Worm (Caenorhabditis elegans): ENCODE measurements around the gene T19D12.6.
"Not testable (repeated sequence)": the region's sequence is repeated elsewhere in the genome, so short reads cannot be mapped to it uniquely, and the experiment has no call there.

The T19D12.6 gene

DNA sequence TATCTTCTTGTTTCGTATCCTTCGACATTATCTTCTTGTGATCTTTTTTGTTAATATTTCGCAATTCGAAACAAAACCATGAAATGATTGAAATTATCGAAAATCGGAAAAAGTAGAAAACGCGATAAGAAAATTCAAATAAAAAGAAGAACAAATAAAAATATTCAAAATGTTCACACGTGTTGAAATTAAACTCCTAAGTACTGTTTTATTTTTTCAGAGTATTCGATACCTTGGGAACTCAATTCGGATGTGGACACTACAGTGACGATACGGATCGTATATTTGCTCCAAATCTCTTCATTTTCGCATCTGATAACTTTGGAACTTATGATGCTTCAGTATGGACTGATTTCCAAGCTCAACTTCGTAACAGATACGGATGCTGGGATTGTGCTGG is 6.8 kb downstream of the T19D12.6 start, which contains the start of gene T19D12.5:
T19D12.5 (minus strand) TSS at position 101 of the 400 bp plus-strand sequence.
- TF ChIP-seq aly-2 (tag; optimal IDR thresholded peaks at IDR 0.05) = no peak
- TF ChIP-seq sma-9 (GFP tag; optimal IDR thresholded peaks at IDR 0.05) = no peak
- TF ChIP-seq sma-9 (tag; optimal IDR thresholded peaks at IDR 0.05) = no peak
- no peak for TF ChIP-seq R02D3.7 (tag; optimal IDR thresholded peaks at IDR 0.05)
- no peak for TF ChIP-seq F13H6.1 (tag; optimal IDR thresholded peaks at IDR 0.05)
- TF ChIP-seq lin-13 (GFP tag; optimal IDR thresholded peaks at IDR 0.05) = no peak
- no peak for TF ChIP-seq elt-1 (tag; optimal IDR thresholded peaks at IDR 0.05)
- no peak for TF ChIP-seq ztf-4 (tag; optimal IDR thresholded peaks at IDR 0.05)
- no peak for TF ChIP-seq blmp-1 (tag; optimal IDR thresholded peaks at IDR 0.05; ENCODE audit: insufficient read depth)
- TF ChIP-seq nhr-25 (tag; optimal IDR thresholded peaks at IDR 0.05) = no peak

DNA sequence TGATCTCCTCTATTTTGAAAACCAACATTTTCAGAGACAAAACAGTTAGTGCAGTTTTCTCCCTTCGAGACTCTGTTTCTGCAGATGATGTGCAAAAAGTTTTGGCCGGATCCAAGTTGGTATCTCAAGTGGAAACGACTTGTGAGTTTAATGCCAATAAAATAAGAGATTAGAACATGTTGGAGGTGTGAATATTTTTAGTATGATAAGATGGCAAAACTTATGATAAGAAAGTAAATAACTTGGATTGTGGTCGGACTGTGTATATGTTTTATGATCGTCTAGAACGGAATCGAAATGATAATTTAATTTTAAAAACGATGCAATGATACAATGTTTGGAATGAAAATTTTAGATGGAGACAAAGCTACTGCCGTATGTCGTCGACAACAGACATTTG is 10.9 kb downstream of the T19D12.6 start:
- TF ChIP-seq skn-1 (tag; optimal IDR thresholded peaks at IDR 0.05) = no peak
- no peak for TF ChIP-seq alr-1 (tag; optimal IDR thresholded peaks at IDR 0.05)
- TF ChIP-seq crh-2 (tag; optimal IDR thresholded peaks at IDR 0.05) = no peak
- TF ChIP-seq elt-1 (tag; optimal IDR thresholded peaks at IDR 0.05) = no peak
- no peak for TF ChIP-seq ZK546.5 (tag; optimal IDR thresholded peaks at IDR 0.05)
- TF ChIP-seq nhr-6 (tag; optimal IDR thresholded peaks at IDR 0.05) = no peak
- TF ChIP-seq ama-1 (optimal IDR thresholded peaks at IDR 0.05) = no peak
- TF ChIP-seq nhr-10 (tag; optimal IDR thresholded peaks at IDR 0.05) = no peak
- no peak for TF ChIP-seq unc-39 (tag; optimal IDR thresholded peaks at IDR 0.05)
- no peak for TF ChIP-seq ztf-1 (GFP tag; conservative IDR thresholded peaks at IDR 0.05)
- TF ChIP-seq F13H6.1 (tag; optimal IDR thresholded peaks at IDR 0.05) = no peak
- no peak for TF ChIP-seq ztf-4 (tag; optimal IDR thresholded peaks at IDR 0.05)
- TF ChIP-seq nhr-11 (tag; optimal IDR thresholded peaks at IDR 0.05) = no peak
- no peak for TF ChIP-seq sma-3 (GFP tag; optimal IDR thresholded peaks at IDR 0.05)

DNA sequence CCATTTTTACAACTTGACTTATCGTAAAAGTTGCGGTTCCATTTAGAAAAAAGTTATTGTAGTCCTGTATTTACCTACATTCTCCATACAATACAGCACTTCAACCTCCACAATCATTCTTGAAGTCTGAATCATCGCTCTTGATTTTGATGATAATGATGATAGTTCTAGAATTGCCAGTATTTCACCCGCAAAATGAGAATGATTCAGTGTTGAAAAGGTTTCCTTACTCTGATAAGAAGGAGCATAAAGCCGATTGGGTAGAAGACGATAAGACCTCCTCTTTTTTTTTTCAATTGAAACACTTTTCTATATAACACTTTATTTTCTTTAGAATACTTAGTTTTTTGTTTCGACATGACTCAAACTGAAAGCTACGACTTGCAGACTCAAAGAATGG is 12.1 kb downstream of the T19D12.6 start, which contains the start of gene T19D12.4:
T19D12.4 (plus strand) TSS at position 295 of the 400 bp plus-strand sequence.
- TF ChIP-seq R02D3.7 (tag; optimal IDR thresholded peaks at IDR 0.05) = no peak
- TF ChIP-seq fos-1 (tag; optimal IDR thresholded peaks at IDR 0.05) = peak; percentile 91

DNA sequence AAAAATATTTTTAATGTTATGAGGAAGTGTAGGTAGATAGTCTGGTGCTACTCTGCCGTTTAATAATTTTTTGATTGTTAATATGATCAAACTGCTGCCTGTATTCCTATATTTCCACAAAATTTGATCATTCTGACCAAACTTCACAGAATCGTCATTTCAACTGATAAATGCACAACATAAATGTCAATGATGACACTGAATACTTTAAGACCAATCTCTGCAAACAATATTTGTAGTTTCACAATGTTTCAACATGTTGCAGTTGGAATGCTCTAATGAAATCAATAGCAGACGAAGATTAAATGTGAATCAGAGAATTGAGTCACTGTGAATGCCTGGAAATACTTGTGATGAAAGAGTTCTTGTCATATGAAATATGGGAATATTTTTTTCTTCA is 13.1 kb downstream of the T19D12.6 start:
- TF ChIP-seq sem-4 (tag; optimal IDR thresholded peaks at IDR 0.05) (no peak), fos-1 (tag; optimal IDR thresholded peaks at IDR 0.05) (peak; percentile 71)

DNA sequence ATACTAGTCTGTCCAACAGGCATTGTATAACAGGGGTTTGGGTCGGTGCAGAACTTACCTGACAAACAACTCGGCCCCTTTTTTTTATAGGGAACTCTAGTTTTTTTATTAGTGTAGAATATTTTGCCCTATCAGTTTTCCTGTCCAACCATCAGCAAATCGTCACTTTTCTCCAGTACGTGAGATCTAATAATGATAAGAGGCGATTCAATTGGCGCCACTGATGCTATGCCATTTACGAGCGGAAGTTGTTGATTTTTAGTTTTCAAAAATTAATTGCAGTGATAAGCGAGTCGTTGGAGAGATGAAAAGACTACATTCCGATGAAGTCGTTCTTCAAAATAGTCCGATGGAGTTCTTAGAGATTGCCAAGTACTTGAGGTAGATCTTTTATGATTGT is 14.5 kb downstream of the T19D12.6 start:
- no peak for TF ChIP-seq R02D3.7 (tag; optimal IDR thresholded peaks at IDR 0.05)
- TF ChIP-seq fos-1 (tag; optimal IDR thresholded peaks at IDR 0.05) = peak; percentile 84
- peak; percentile 20 for TF ChIP-seq sma-9 (GFP tag; optimal IDR thresholded peaks at IDR 0.05)
- no peak for TF ChIP-seq sma-9 (tag; optimal IDR thresholded peaks at IDR 0.05)

DNA sequence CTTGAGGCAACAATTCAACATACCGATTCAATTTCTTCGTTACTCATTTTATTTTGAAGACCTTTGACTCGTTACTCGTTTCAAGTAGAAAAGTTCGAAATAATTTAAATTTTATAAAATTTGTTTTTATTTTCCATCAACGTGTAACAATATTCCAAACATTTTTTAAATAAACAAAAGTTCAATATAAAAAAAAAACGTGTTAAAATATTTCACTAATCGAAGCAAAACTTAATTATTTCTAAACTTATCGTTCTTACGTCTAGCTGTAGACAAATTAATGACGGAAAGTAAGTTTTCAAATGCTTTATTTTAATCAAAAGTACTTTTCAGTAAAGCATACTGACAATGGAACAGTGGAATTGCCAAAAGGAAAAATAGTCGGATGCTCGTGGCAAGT is 15.7 kb downstream of the T19D12.6 start, which contains the start of the genes F54H5.5 and F54H5.2:
F54H5.5 (minus strand) TSS at position 101 of the 400 bp plus-strand sequence.
F54H5.2 (plus strand) TSS at position 303 of the 400 bp plus-strand sequence.
- not testable (repeated sequence) for TF ChIP-seq nhr-23, C34F6.9, aly-2 (tag; optimal IDR thresholded peaks at IDR 0.05)

DNA sequence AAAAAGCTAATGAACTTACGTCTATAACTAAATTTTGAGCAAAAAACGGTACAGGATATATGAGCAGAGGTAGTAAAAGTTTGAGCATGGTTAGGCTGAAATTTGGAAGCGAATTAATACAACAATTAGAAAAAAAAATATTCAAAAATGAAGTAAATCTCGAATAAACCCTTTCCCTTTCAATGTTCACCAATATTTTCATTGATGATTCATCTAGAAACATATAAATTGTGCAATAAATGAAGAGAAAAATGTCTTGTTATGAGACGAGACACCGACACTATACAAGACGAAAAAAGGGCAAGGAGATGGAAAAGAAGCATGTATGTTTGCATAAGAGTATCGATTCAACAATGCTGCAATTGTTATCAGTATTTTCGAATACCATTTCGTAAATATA is 17.6 kb downstream of the T19D12.6 start, which contains the start of gene F54H5.14:
F54H5.14 (minus strand) TSS at position 101 of the 400 bp plus-strand sequence.
- TF ChIP-seq fos-1 (tag; optimal IDR thresholded peaks at IDR 0.05) (peak; percentile 0), sma-9 (GFP tag; optimal IDR thresholded peaks at IDR 0.05) (no peak), sma-9 (tag; optimal IDR thresholded peaks at IDR 0.05) (no peak)

DNA sequence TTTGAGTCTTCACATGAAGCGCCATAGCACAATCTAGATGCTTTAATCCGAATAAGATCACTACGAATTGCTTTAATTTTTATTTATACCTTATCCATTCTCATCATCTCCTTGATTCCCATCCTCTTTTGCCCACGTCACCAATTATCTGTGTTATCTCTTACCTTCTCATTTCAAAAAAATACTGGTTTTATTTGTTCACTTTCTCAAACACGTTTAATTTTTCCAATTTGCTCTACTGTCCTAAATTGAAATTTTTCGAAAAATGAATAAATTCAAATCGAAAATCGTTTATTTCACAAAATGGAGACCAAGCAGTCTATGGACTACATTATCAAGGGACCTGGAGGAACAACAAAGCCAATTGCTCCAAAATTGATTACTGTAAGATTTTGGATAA is 21.0 kb downstream of the T19D12.6 start, which contains the start of gene F54H5.3:
F54H5.3 (plus strand) TSS at position 301 of the 400 bp plus-strand sequence.
- TF ChIP-seq nhr-11 (tag; optimal IDR thresholded peaks at IDR 0.05) (no peak), lin-11 (tag; optimal IDR thresholded peaks at IDR 0.05) (no peak), ztf-11 (tag; optimal IDR thresholded peaks at IDR 0.05) (no peak), nhr-23 (tag; optimal IDR thresholded peaks at IDR 0.05) (no peak), snpc-4 (tag; optimal IDR thresholded peaks at IDR 0.05) (no peak), C34F6.9 (tag; optimal IDR thresholded peaks at IDR 0.05) (no peak), sma-3 (GFP tag; optimal IDR thresholded peaks at IDR 0.05) (no peak), lin-13 (GFP tag; optimal IDR thresholded peaks at IDR 0.05) (no peak), ztf-1 (GFP tag; conservative IDR thresholded peaks at IDR 0.05) (no peak), aly-2 (tag; optimal IDR thresholded peaks at IDR 0.05) (no peak), lin-39 (tag; optimal IDR thresholded peaks at IDR 0.05) (no peak), peb-1 (tag; optimal IDR thresholded peaks at IDR 0.05) (no peak)
